Worm (Caenorhabditis elegans) whole organism, L4/young adult: ENCODE measurements around the gene dgat-2.

Source experiments
- W03F9.2 ChIP-seq: fragments of 150-350 bp; optimal IDR thresholded peaks from 2 replicates; lab custom pipeline; 2014; ENCODE audit warnings: missing biosample characterization, missing genetic modification characterization
- dao-5 ChIP-seq: sonication (generic microtip); optimal IDR thresholded peaks from 2 replicates; lab custom pipeline; 2016; ENCODE audit warnings: missing genotype, missing genetic modification characterization, moderate library complexity, missing compliant biosample characterization

DNA sequence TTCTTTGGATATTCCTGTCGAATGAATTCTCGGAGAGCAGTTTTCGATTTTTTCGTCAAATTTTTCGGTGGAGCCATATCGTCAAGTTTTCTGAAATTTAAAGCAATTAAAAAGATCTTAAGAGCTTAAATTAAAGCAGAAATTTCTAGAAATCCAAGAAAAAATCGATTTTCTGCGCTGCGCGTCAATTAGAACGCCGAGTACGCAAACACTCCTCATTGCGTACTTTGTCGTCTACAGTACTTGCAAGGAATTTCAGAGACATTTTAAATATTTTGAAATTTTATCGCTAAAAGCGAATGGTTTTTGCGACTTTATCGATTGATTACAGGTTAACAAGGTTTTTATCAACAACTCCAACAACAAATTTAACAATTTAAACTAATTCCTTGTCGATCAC is 4.9 kb upstream of the dgat-2 start:
- no peak for TF ChIP-seq dao-5 (tag; lab: Kevin White, UChicago)
- TF ChIP-seq W03F9.2 (tag; lab: Kevin White, UChicago), result no peak
